Fruit fly (Drosophila melanogaster) whole organism, wandering third instar larva: ENCODE data around the gene CG16978.

Experiments used
- Abd-B ChIP-seq: fragments of >200 bp; optimal IDR thresholded peaks from 2 replicates; lab custom pipeline; 2017; ENCODE audit warnings: missing biosample characterization, missing genetic modification characterization
- CG32264 ChIP-seq: fragments of 200-800 bp; sonication (Bioruptor generic); optimal IDR thresholded peaks from 2 replicates; lab custom pipeline; 2016; ENCODE audit warnings: missing biosample characterization, missing genetic modification characterization
- CG9705 ChIP-seq: fragments of 200-800 bp; sonication (Bioruptor generic); optimal IDR thresholded peaks from 2 replicates; lab custom pipeline; 2018; ENCODE audit warnings: missing biosample characterization, mild to moderate bottlenecking, missing genetic modification characterization
- CrebA ChIP-seq: fragments of 200-800 bp; sonication (Bioruptor generic); optimal IDR thresholded peaks from 2 replicates; lab custom pipeline; 2016; ENCODE audit warnings: missing biosample characterization, mild to moderate bottlenecking, missing genetic modification characterization, borderline replicate concordance
- Dfd ChIP-seq: fragments of >200 bp; optimal IDR thresholded peaks from 2 replicates; lab custom pipeline; 2017; ENCODE audit warnings: missing biosample characterization, missing genetic modification characterization
- Dif ChIP-seq: fragments of 200-275, 200-300 bp; sonication (Bioruptor generic); optimal IDR thresholded peaks from 2 replicates; lab custom pipeline; 2018; ENCODE audit warnings: missing biosample characterization, missing genetic modification characterization; ENCODE audit not compliant: partially characterized antibody
- GATAd ChIP-seq: sonication (Bioruptor generic); optimal IDR thresholded peaks from 2 replicates; lab custom pipeline; 2016; ENCODE audit warnings: missing biosample characterization, missing genetic modification characterization
- HLH106 ChIP-seq: fragments of 200-800 bp; optimal IDR thresholded peaks from 3 replicates; lab custom pipeline; 2019; ENCODE audit warnings: missing biosample characterization, mild to moderate bottlenecking, missing genetic modification characterization, moderate library complexity
- Hnf4 ChIP-seq: fragments of 200-800 bp; sonication (Bioruptor generic); optimal IDR thresholded peaks from 2 replicates; lab custom pipeline; 2016; ENCODE audit warnings: missing biosample characterization, mild to moderate bottlenecking, missing genetic modification characterization
- Hr78 ChIP-seq: fragments of >200 bp; optimal IDR thresholded peaks from 2 replicates; lab custom pipeline; 2017; ENCODE audit warnings: missing biosample characterization, missing genetic modification characterization
- Hr83 ChIP-seq: fragments of 200-300 bp; sonication (Bioruptor generic); optimal IDR thresholded peaks from 2 replicates; lab custom pipeline; 2016; ENCODE audit warnings: missing biosample characterization, mild to moderate bottlenecking, missing genetic modification characterization, moderate library complexity; ENCODE audit not compliant: poor library complexity, severe bottlenecking
- Jra ChIP-seq: sonication (Bioruptor generic); optimal IDR thresholded peaks from 2 replicates; lab custom pipeline; 2016; ENCODE audit warnings: missing biosample characterization, missing genetic modification characterization
- Mio ChIP-seq: sonication (Bioruptor generic); optimal IDR thresholded peaks from 2 replicates; lab custom pipeline; 2016; ENCODE audit warnings: missing biosample characterization, missing genetic modification characterization
- Myc ChIP-seq: fragments of >200 bp; optimal IDR thresholded peaks from 2 replicates; lab custom pipeline; 2017
- N ChIP-seq: fragments of >200 bp; optimal IDR thresholded peaks from 2 replicates; lab custom pipeline; 2018; ENCODE audit warnings: missing biosample characterization, missing external identifiers, missing genetic modification characterization
- OdsH ChIP-seq: fragments of 200-800 bp; sonication (Bioruptor generic); optimal IDR thresholded peaks from 2 replicates; lab custom pipeline; 2016; ENCODE audit warnings: missing biosample characterization, mild to moderate bottlenecking, missing genetic modification characterization
- Rel ChIP-seq, 2 experiments: fragments of 200-800 bp; sonication (Bioruptor generic) in 1 of 2; optimal IDR thresholded peaks; 2 replicates in 1 of 2; 3 replicates in 1 of 2; lab custom pipeline; 2016 to 2019; ENCODE audit warnings: mild to moderate bottlenecking in 2 of 2, missing biosample characterization in 2 of 2, missing genetic modification characterization in 2 of 2, moderate library complexity in 1 of 2
- Sp1 ChIP-seq: fragments of 200-800 bp; sonication (Bioruptor generic); optimal IDR thresholded peaks from 3 replicates; lab custom pipeline; 2019; ENCODE audit warnings: missing biosample characterization, mild to moderate bottlenecking, missing genetic modification characterization, moderate library complexity
- Vsx2 ChIP-seq: fragments of 200-300, 225-300 bp; sonication (Bioruptor generic); optimal IDR thresholded peaks from 2 replicates; lab custom pipeline; 2018; ENCODE audit warnings: missing biosample characterization, missing genetic modification characterization; ENCODE audit not compliant: partially characterized antibody
- br ChIP-seq: fragments of 200-800 bp; sonication (Bioruptor generic); optimal IDR thresholded peaks from 2 replicates; lab custom pipeline; 2016; ENCODE audit warnings: missing biosample characterization, missing genetic modification characterization
- brk ChIP-seq: fragments of 200-800 bp; sonication (Bioruptor generic); optimal IDR thresholded peaks from 2 replicates; lab custom pipeline; 2016; ENCODE audit warnings: missing biosample characterization, mild to moderate bottlenecking, missing genetic modification characterization
- dl ChIP-seq, 2 experiments: fragments of 175-275, 200-275 bp in 1 of 2; fragments of 200-275 bp in 1 of 2; sonication (Bioruptor generic); optimal IDR thresholded peaks; lab custom pipeline; 2018; ENCODE audit warnings: mild to moderate bottlenecking in 2 of 2, missing biosample characterization in 2 of 2, missing genetic modification characterization in 2 of 2, moderate library complexity in 2 of 2; ENCODE audit not compliant: partially characterized antibody in 2 of 2, insufficient read depth in 1 of 2
- dmrt93B ChIP-seq: fragments of 200-800 bp; sonication (Bioruptor generic); optimal IDR thresholded peaks from 2 replicates; lab custom pipeline; 2018; ENCODE audit warnings: missing biosample characterization, mild to moderate bottlenecking, missing genetic modification characterization
- dsf ChIP-seq: sonication (Bioruptor generic); optimal IDR thresholded peaks from 2 replicates; lab custom pipeline; 2016; ENCODE audit warnings: missing biosample characterization, missing genetic modification characterization, borderline replicate concordance
- ey ChIP-seq: fragments of 200-800 bp; sonication (Bioruptor generic); optimal IDR thresholded peaks from 2 replicates; lab custom pipeline; 2016; ENCODE audit warnings: missing biosample characterization, missing genetic modification characterization
- foxo ChIP-seq, 2 experiments: fragments of 200-800 bp; sonication (Bioruptor generic); optimal IDR thresholded peaks; 2 replicates in 1 of 2; 3 replicates in 1 of 2; lab custom pipeline; 2016 to 2017; ENCODE audit warnings: missing biosample characterization in 2 of 2, missing genetic modification characterization in 2 of 2
- fru ChIP-seq: fragments of 200-800 bp; sonication (Bioruptor generic); optimal IDR thresholded peaks from 3 replicates; lab custom pipeline; 2016; ENCODE audit warnings: missing biosample characterization, mild to moderate bottlenecking, missing genetic modification characterization
- h ChIP-seq: fragments of 200-800 bp; sonication (Bioruptor generic); optimal IDR thresholded peaks from 3 replicates; lab custom pipeline; 2016; ENCODE audit warnings: missing biosample characterization, mild to moderate bottlenecking, missing genetic modification characterization
- jim ChIP-seq: fragments of 175-275, 200-325 bp; sonication (Bioruptor generic); optimal IDR thresholded peaks from 2 replicates; lab custom pipeline; 2016; ENCODE audit warnings: missing biosample characterization, mild to moderate bottlenecking, missing genetic modification characterization
- lola ChIP-seq: fragments of >200 bp; optimal IDR thresholded peaks from 2 replicates; lab custom pipeline; 2017; ENCODE audit warnings: missing biosample characterization, missing genetic modification characterization
- pan ChIP-seq: fragments of >200 bp; optimal IDR thresholded peaks from 2 replicates; lab custom pipeline; 2017
- psq ChIP-seq: fragments of 200-800 bp; sonication (Bioruptor generic); optimal IDR thresholded peaks from 3 replicates; lab custom pipeline; 2017; ENCODE audit warnings: missing biosample characterization, mild to moderate bottlenecking, missing genetic modification characterization, moderate library complexity
- rgr ChIP-seq: fragments of 200-800 bp; sonication (Bioruptor generic); optimal IDR thresholded peaks from 3 replicates; lab custom pipeline; 2016; ENCODE audit warnings: missing biosample characterization, mild to moderate bottlenecking, missing genetic modification characterization
- sage ChIP-seq: fragments of 200-800 bp; sonication (Bioruptor generic); optimal IDR thresholded peaks from 2 replicates; lab custom pipeline; 2016; ENCODE audit warnings: missing biosample characterization, mild to moderate bottlenecking, missing genetic modification characterization
- sv ChIP-seq: fragments of 200-800 bp; sonication (Bioruptor generic); optimal IDR thresholded peaks from 3 replicates; lab custom pipeline; 2016; ENCODE audit warnings: missing biosample characterization, missing genetic modification characterization
- tai ChIP-seq: sonication (Bioruptor generic); optimal IDR thresholded peaks from 2 replicates; lab custom pipeline; 2016; ENCODE audit warnings: missing biosample characterization, missing genetic modification characterization
- usp ChIP-seq: fragments of >200 bp; optimal IDR thresholded peaks from 2 replicates; lab custom pipeline; 2017; ENCODE audit warnings: missing biosample characterization, missing genetic modification characterization
- woc ChIP-seq: sonication (Bioruptor generic); optimal IDR thresholded peaks from 2 replicates; lab custom pipeline; 2016; ENCODE audit warnings: missing biosample characterization, mild to moderate bottlenecking, missing genetic modification characterization

Gene CG16978

DNA sequence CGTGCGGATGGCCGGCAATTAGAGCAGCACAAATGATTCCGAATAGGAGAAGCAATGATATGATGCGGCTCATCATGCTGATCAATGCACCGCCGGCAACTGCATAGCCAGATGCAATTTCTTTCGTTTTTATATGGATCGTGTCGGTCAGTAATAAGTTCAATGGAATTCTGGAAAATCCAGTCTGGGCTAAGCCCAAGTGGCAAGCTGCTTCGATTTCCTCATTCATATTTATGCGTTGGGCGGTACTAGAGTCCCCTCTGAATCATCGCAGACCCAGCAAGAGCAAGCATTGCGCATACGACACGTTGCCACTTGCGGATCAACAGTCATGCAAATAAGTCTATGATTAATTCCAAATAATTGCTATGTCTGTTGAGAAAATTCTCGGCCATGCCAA is at the start of gene CG16978:
CG16978 (minus strand) TSS at position 101 of the 400 bp plus-strand sequence.
- TF ChIP-seq Mio (GFP tag; lab: Kevin White, UChicago): no peak
- no peak for TF ChIP-seq sage (GFP tag; lab: Kevin White, UChicago)
- no peak for TF ChIP-seq sv (GFP tag; lab: Kevin White, UChicago)
- no peak for TF ChIP-seq HLH106
- no peak for TF ChIP-seq br (GFP tag; lab: Kevin White, UChicago)
- no peak for TF ChIP-seq CG32264 (GFP tag; lab: Kevin White, UChicago)
- no peak for TF ChIP-seq Dfd (GFP tag; lab: Kevin White, UChicago)
- TF ChIP-seq Hr83 (GFP tag; lab: Kevin White, UChicago): no peak
- no peak for TF ChIP-seq jim (GFP tag; lab: Kevin White, UChicago)
- TF ChIP-seq h (GFP tag; lab: Kevin White, UChicago): no peak
- TF ChIP-seq OdsH (GFP tag; lab: Kevin White, UChicago): no peak
- TF ChIP-seq brk (GFP tag; lab: Kevin White, UChicago): no peak
- TF ChIP-seq Myc (lab: Kevin White, UChicago): no peak
- TF ChIP-seq, all 38 proteins: peak for 0

DNA sequence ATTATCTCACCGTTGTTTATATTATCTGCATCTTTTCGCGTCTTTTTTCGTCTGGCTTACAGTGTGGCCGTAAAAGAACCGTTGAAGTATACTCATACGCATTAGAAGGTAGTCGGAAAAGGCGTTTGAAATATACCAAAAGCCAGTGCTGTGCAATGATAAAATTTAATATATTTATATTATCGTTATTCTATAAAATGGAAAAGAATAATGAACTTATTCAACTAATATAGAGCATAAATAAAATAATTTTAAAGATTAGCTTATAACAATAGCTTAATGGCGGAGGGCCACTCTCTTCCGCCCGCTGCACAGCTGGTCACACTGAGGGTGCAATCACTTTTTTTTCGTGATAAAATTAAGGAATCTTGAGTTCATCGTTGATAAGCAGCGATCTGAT is 48.5 kb upstream of the CG16978 start, which contains the start of the genes CG16974 and Edem2:
CG16974 (minus strand) TSS at position 86 of the 400 bp plus-strand sequence.
Edem2 (plus strand) TSS at position 308 of the 400 bp plus-strand sequence.
- no peak for TF ChIP-seq dmrt93B (GFP tag; lab: Kevin White, UChicago)
- TF ChIP-seq HLH106: no peak
- peak; percentile 49 for TF ChIP-seq Hr83 (GFP tag; lab: Kevin White, UChicago)
- no peak for TF ChIP-seq lola (GFP tag; lab: Kevin White, UChicago)
- TF ChIP-seq GATAd (GFP tag; lab: Kevin White, UChicago): peak; percentile 41
- no peak for TF ChIP-seq tai (GFP tag; lab: Kevin White, UChicago)
- TF ChIP-seq Dfd (GFP tag; lab: Kevin White, UChicago): no peak
- no peak for TF ChIP-seq brk (GFP tag; lab: Kevin White, UChicago)
- TF ChIP-seq woc: no peak
- TF ChIP-seq Vsx2 (GFP tag; lab: Kevin White, UChicago): no peak
- TF ChIP-seq Abd-B (GFP tag; lab: Kevin White, UChicago): no peak
- TF ChIP-seq Rel (GFP tag; optimal IDR thresholded peaks at IDR 0.05; lab: Kevin White, UChicago): no peak
- TF ChIP-seq Rel (tag; optimal IDR thresholded peaks at IDR 0.05; lab: Kevin White, UChicago): peak; percentile 72
- TF ChIP-seq dsf (GFP tag; lab: Kevin White, UChicago): no peak
- no peak for TF ChIP-seq N
- no peak for TF ChIP-seq jim (GFP tag; lab: Kevin White, UChicago)
- peak; percentile 58 for TF ChIP-seq CG9705 (GFP tag; lab: Kevin White, UChicago)
- TF ChIP-seq br (GFP tag; lab: Kevin White, UChicago): no peak
- TF ChIP-seq Myc (lab: Kevin White, UChicago): no peak
- TF ChIP-seq sage (GFP tag; lab: Kevin White, UChicago): no peak
- no peak for TF ChIP-seq CrebA
- no peak for TF ChIP-seq Mio (GFP tag; lab: Kevin White, UChicago)
- no peak for TF ChIP-seq Hr78 (GFP tag; lab: Kevin White, UChicago)
- no peak for TF ChIP-seq Hnf4
- no peak for TF ChIP-seq pan
- TF ChIP-seq psq (GFP tag; lab: Kevin White, UChicago): peak; percentile 76
- no peak for TF ChIP-seq OdsH (GFP tag; lab: Kevin White, UChicago)
- no peak for TF ChIP-seq Dif (GFP tag; lab: Kevin White, UChicago)
- no peak for TF ChIP-seq fru (GFP tag; lab: Kevin White, UChicago)
- TF ChIP-seq foxo (GFP tag; optimal IDR thresholded peaks at IDR 0.05; lab: Kevin White, UChicago): peak in 1 of 2 experiments; percentile 88
- no peak for TF ChIP-seq dl (GFP tag; optimal IDR thresholded peaks at IDR 0.05; lab: Kevin White, UChicago; ENCODE audit: insufficient read depth in 1 of 2, partially characterized antibody in 2 of 2)
- TF ChIP-seq ey (GFP tag; lab: Kevin White, UChicago): peak; percentile 63
- TF ChIP-seq usp (GFP tag; lab: Kevin White, UChicago): no peak
- TF ChIP-seq h (GFP tag; lab: Kevin White, UChicago): no peak
- TF ChIP-seq rgr (GFP tag; lab: Kevin White, UChicago): no peak
- TF ChIP-seq Jra (GFP tag; lab: Kevin White, UChicago): no peak
- TF ChIP-seq CG32264 (GFP tag; lab: Kevin White, UChicago): no peak
- peak; percentile 63 for TF ChIP-seq sv (GFP tag; lab: Kevin White, UChicago)
- TF ChIP-seq Sp1 (GFP tag; lab: Kevin White, UChicago): no peak
